Worm (Caenorhabditis elegans): ENCODE results near the gene ccnk-1.

The ccnk-1 gene

ce11 chrV:14645817-14646789 is 33.8 kb downstream of the ccnk-1 start, which contains the start of the genes rfc-1 and pmp-3:
Gene rfc-1, minus strand, starts transcription at chrV:14645979.
Gene pmp-3, plus strand, starts transcription at chrV:14646739.
- TF ChIP-seq pag-3 (tag; optimal IDR thresholded peaks at IDR 0.05; ENCODE audit: borderline replicate concordance, insufficient read depth) (no peak), irx-1 (tag; optimal IDR thresholded peaks at IDR 0.05) (peak; percentile 5), lsy-2 (tag; optimal IDR thresholded peaks at IDR 0.05) (peak; percentile 7 to 74), elt-2 (tag; optimal IDR thresholded peaks at IDR 0.05) (no peak), lin-35 (GFP tag; optimal IDR thresholded peaks at IDR 0.05) (peak; percentile 79 to 93), unc-62 (GFP tag; optimal IDR thresholded peaks at IDR 0.05) (no peak), ceh-8 (GFP tag; optimal IDR thresholded peaks at IDR 0.05) (no peak), nhr-28 (tag; optimal IDR thresholded peaks at IDR 0.05) (no peak), swsn-7 (tag; optimal IDR thresholded peaks at IDR 0.05) (peak; percentile 9), snu-23 (GFP tag; optimal IDR thresholded peaks at IDR 0.05) (peak; percentile 36), nhr-77 (tag; optimal IDR thresholded peaks at IDR 0.05) (no peak), C16A3.4 (tag; optimal IDR thresholded peaks at IDR 0.05) (no peak), nhr-71 (tag; optimal IDR thresholded peaks at IDR 0.05) (peak; percentile 42), dpl-1 (GFP tag; optimal IDR thresholded peaks at IDR 0.05) (peak; percentile 82 to 88 (median 86)), tlp-1 (tag; optimal IDR thresholded peaks at IDR 0.05) (no peak), lin-15B (tag; optimal IDR thresholded peaks at IDR 0.05) (peak; percentile 29), hlh-4 (tag; optimal IDR thresholded peaks at IDR 0.05) (no peak), skn-1 (tag; optimal IDR thresholded peaks at IDR 0.05) (peak; percentile 22), nhr-85 (tag) (peak; percentile 20), unc-130 (tag; optimal IDR thresholded peaks at IDR 0.05) (peak; percentile 5), lin-14 (GFP tag; optimal IDR thresholded peaks at IDR 0.05) (peak; percentile 42), dsc-1 (tag; optimal IDR thresholded peaks at IDR 0.05) (peak; percentile 2), unc-86 (tag; optimal IDR thresholded peaks at IDR 0.05) (no peak), fkh-8 (tag; optimal IDR thresholded peaks at IDR 0.05) (peak; percentile 12), sup-37 (GFP tag; optimal IDR thresholded peaks at IDR 0.05) (no peak), F16B12.6 (tag; optimal IDR thresholded peaks at IDR 0.05) (no peak), jun-1 (tag; optimal IDR thresholded peaks at IDR 0.05) (no peak), nhr-20 (tag; optimal IDR thresholded peaks at IDR 0.05) (peak; percentile 30), rnt-1 (tag; optimal IDR thresholded peaks at IDR 0.05) (peak; percentile 20), tbx-2 (tag; optimal IDR thresholded peaks at IDR 0.05) (peak; percentile 22), blmp-1 (tag; optimal IDR thresholded peaks at IDR 0.05) (peak; percentile 93), efl-1 (optimal IDR thresholded peaks at IDR 0.05) (peak; percentile 87 to 93), efl-1 (GFP tag; optimal IDR thresholded peaks at IDR 0.05 in 1 of 2) (peak; percentile 88 to 99), nhr-19 (GFP tag; conservative IDR thresholded peaks at IDR 0.05) (no peak), fkh-4 (tag; optimal IDR thresholded peaks at IDR 0.05; ENCODE audit: borderline replicate concordance) (no peak)

ce11 chrV:14648825-14649224 is 36.5 kb downstream of the ccnk-1 start:
- peak; percentile 45 for TF ChIP-seq lin-14 (GFP tag; optimal IDR thresholded peaks at IDR 0.05)
- TF ChIP-seq egl-13 (tag; optimal IDR thresholded peaks at IDR 0.05), result no peak
- TF ChIP-seq efl-1 (optimal IDR thresholded peaks at IDR 0.05), result no peak
- TF ChIP-seq efl-1 (GFP tag; optimal IDR thresholded peaks at IDR 0.05 in 1 of 2), result peak in 1 of 2 experiments; percentile 66
- peak; percentile 86 for TF ChIP-seq fkh-10 (GFP tag; optimal IDR thresholded peaks at IDR 0.05)

- no peak for TF ChIP-seq ces-1 (GFP tag; optimal IDR thresholded peaks at IDR 0.05)
- no peak for TF ChIP-seq egl-13 (tag; optimal IDR thresholded peaks at IDR 0.05)
- TF ChIP-seq mep-1 (tag; optimal IDR thresholded peaks at IDR 0.05), result no peak
- TF ChIP-seq lin-13 (GFP tag; optimal IDR thresholded peaks at IDR 0.05), result no peak
- peak; percentile 18 for TF ChIP-seq skn-1 (tag; optimal IDR thresholded peaks at IDR 0.05)
- TF ChIP-seq egl-27 (tag; optimal IDR thresholded peaks at IDR 0.05), result no peak
- TF ChIP-seq unc-62 (GFP tag; optimal IDR thresholded peaks at IDR 0.05), result no peak
- no peak for TF ChIP-seq pax-3 (tag; optimal IDR thresholded peaks at IDR 0.05)
- no peak for TF ChIP-seq aha-1 (tag; optimal IDR thresholded peaks at IDR 0.05)
- TF ChIP-seq blmp-1 (tag; optimal IDR thresholded peaks at IDR 0.05), result no peak
- no peak for TF ChIP-seq nhr-20 (tag; optimal IDR thresholded peaks at IDR 0.05)
- no peak for TF ChIP-seq nhr-85 (tag)
- TF ChIP-seq ceh-88 (GFP tag; IDR thresholded peaks at IDR 0.05), result no peak
- TF ChIP-seq nhr-12 (tag; optimal IDR thresholded peaks at IDR 0.05), result no peak
- no peak for TF ChIP-seq grh-1 (GFP tag; IDR thresholded peaks at IDR 0.05)
- no peak for TF ChIP-seq nhr-90 (tag; optimal IDR thresholded peaks at IDR 0.05; ENCODE audit: poor library complexity)
- TF ChIP-seq snu-23 (GFP tag; optimal IDR thresholded peaks at IDR 0.05), result peak; percentile 4
- peak; percentile 32 for TF ChIP-seq rnt-1 (tag; optimal IDR thresholded peaks at IDR 0.05)
- no peak for TF ChIP-seq unc-130 (tag; optimal IDR thresholded peaks at IDR 0.05)
- no peak for TF ChIP-seq lin-15B (tag; optimal IDR thresholded peaks at IDR 0.05)
- no peak for TF ChIP-seq irx-1 (tag; optimal IDR thresholded peaks at IDR 0.05)
- no peak for TF ChIP-seq elt-2 (tag; optimal IDR thresholded peaks at IDR 0.05)
Observed at ce11 chrV:14649929-14650328, 37.6 kb downstream of the ccnk-1 start.

Data from whole organism, L1 larva.